Fruit fly (Drosophila melanogaster) whole organism, pupa: Measurements from ENCODE around the gene CG14721.

Experiments used
- CG12605 ChIP-seq: fragments of 200-800 bp; sonication (Bioruptor generic); IDR thresholded peaks from 2 replicates; pipeline ENCODE4 v1.3.6; 2022; ENCODE audit warnings: missing biosample characterization, missing genetic modification characterization
- CG13204 ChIP-seq: fragments of 200-800 bp; sonication (Bioruptor generic); optimal IDR thresholded peaks from 2 replicates; lab custom pipeline; 2018; ENCODE audit warnings: missing biosample characterization, mild to moderate bottlenecking, missing genetic modification characterization, moderate library complexity
- CG14655 ChIP-seq: fragments of 200-800 bp; sonication (Bioruptor generic); optimal IDR thresholded peaks from 3 replicates; lab custom pipeline; 2017; ENCODE audit warnings: mild to moderate bottlenecking, missing biosample characterization, missing genetic modification reagents, missing genetic modification characterization
- CG32121 ChIP-seq: fragments of 200-800 bp; sonication (Bioruptor generic); IDR thresholded peaks from 2 replicates; pipeline ENCODE4 v1.3.6; 2022; ENCODE audit warnings: missing biosample characterization, missing genetic modification characterization
- CG4496 ChIP-seq: fragments of 200-800 bp; sonication (Bioruptor generic); IDR thresholded peaks from 3 replicates; pipeline ENCODE4 v1.3.6; 2022; ENCODE audit warnings: missing biosample characterization, missing genetic modification characterization
- CG9948 ChIP-seq: fragments of 200-800 bp; sonication (Bioruptor generic); optimal IDR thresholded peaks from 2 replicates; lab custom pipeline; 2018; ENCODE audit warnings: missing biosample characterization, mild to moderate bottlenecking, missing genetic modification characterization, moderate library complexity
- EcR ChIP-seq: fragments of 200-800 bp; sonication (Bioruptor generic); optimal IDR thresholded peaks from 3 replicates; lab custom pipeline; 2019; ENCODE audit warnings: missing biosample characterization, missing genetic modification characterization, mild to moderate bottlenecking, moderate library complexity, missing genetic modification reagents
- Pif1A ChIP-seq: fragments of 200-800 bp; sonication (Bioruptor generic); optimal IDR thresholded peaks from 3 replicates; lab custom pipeline; 2016; ENCODE audit warnings: missing biosample characterization, missing genetic modification characterization
- Pif1B ChIP-seq: fragments of 200-800 bp; sonication (Bioruptor generic); optimal IDR thresholded peaks from 3 replicates; lab custom pipeline; 2016; ENCODE audit warnings: missing biosample characterization, missing genetic modification characterization

- TF ChIP-seq Pif1A (GFP tag; lab: Kevin White, UChicago) (no peak), CG13204 (no peak), CG12605 (GFP tag; lab: Robert Waterston, UW) (no peak), CG4496 (GFP tag; lab: Robert Waterston, UW) (no peak), EcR (GFP tag; lab: Kevin White, UChicago) (peak; percentile 30), Pif1B (no peak), CG9948 (tag; lab: Kevin White, UChicago) (no peak), CG14655 (GFP tag; lab: Kevin White, UChicago) (no peak), CG32121 (GFP tag; lab: Robert Waterston, UW) (no peak)
These were observed 21.5 kb downstream of the CG14721 start for dm6 chr3R:11756762-11757161.
